Worm (Caenorhabditis elegans): ENCODE results near the gene lec-3.

DNA sequence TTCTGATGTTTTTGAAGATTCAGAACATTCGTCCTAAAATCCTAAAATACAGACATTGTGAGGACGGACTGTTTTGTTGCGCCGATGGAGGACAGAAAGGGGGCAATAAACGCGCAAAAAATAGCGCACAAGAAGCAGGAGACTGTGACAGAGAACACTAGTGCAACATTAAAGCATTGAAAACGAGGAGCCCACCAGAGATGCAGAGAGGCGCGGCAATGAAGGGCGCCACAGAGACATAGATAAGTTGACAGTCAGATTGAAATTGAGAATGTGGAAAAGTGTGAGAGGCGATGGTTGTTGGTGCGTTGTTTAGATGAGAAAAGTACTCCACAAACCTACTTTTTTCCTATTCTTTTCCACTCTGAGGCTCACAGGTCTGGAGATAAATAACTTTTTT lies 15.9 kb upstream of the lec-3 start, which contains the start of gene aakg-5:
- TF ChIP-seq lin-38 (GFP tag; IDR thresholded peaks at IDR 0.05) (no peak), zfp-2 (tag; optimal IDR thresholded peaks at IDR 0.05) (no peak)
